Worm (Caenorhabditis elegans): ENCODE results near the gene T22B7.4.

T22B7.4 gene

DNA sequence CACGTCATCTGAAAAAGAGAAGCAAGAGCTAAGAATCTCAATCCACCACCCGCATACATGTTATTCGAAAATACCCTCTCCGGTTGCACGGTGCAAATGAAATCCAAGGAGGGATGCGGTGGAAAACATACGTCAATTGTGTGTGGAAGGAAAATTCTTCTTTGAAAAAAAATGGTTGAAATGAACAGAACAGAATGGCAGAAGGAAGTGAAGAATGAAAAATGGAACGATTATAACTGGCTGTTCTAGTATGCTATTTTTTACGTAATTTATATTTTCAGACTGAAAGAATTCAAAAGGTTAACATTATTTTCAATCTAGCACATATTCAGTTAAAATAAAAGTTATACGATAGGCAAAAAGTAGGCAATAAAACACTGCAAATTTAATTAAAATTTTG is 25.2 kb downstream of the T22B7.4 start:
- TF ChIP-seq sdc-2 (tag; optimal IDR thresholded peaks at IDR 0.05) (no peak), lin-11 (tag; optimal IDR thresholded peaks at IDR 0.05) (no peak), ceh-22 (tag; optimal IDR thresholded peaks at IDR 0.05) (no peak), ceh-14 (tag; optimal IDR thresholded peaks at IDR 0.05) (no peak), syd-9 (tag; optimal IDR thresholded peaks at IDR 0.05) (no peak), ahr-1 (tag; optimal IDR thresholded peaks at IDR 0.05) (no peak), ceh-34 (tag; optimal IDR thresholded peaks at IDR 0.05) (no peak), nhr-11 (tag; optimal IDR thresholded peaks at IDR 0.05) (no peak), unc-55 (GFP tag; optimal IDR thresholded peaks at IDR 0.05) (no peak), rnt-1 (tag; optimal IDR thresholded peaks at IDR 0.05) (no peak), ets-4 (tag; optimal IDR thresholded peaks at IDR 0.05) (no peak), mec-3 (tag; optimal IDR thresholded peaks at IDR 0.05; ENCODE audit: borderline replicate concordance) (no peak), elt-2 (tag; optimal IDR thresholded peaks at IDR 0.05) (no peak), nhr-232 (tag; optimal IDR thresholded peaks at IDR 0.05) (no peak), unc-86 (tag; optimal IDR thresholded peaks at IDR 0.05) (no peak), K02D7.2 (tag; optimal IDR thresholded peaks at IDR 0.05) (no peak), che-1 (tag; optimal IDR thresholded peaks at IDR 0.05) (no peak), ceh-19 (GFP tag; optimal IDR thresholded peaks at IDR 0.05) (no peak)

DNA sequence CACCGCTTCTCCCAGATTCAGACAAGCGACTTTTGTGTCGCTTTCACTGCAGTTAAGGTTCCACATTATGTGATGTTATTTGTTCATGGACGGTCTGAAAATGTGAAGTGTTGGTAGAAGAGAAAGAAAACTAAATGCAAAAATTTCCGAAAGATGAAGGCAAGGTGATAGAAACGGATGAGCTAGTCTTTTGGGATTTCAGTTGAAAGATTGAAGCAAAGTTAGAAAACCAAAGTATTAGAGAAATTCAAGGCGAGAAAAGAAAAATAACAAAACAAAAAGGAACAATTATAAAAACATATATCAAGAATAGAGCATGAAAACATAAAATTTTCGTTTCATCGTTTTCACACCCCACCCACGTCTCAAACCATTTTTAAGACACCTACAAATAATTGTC is 30.1 kb downstream of the T22B7.4 start, which contains the start of gene octr-1:
Gene octr-1, minus strand, starts transcription at position 101 of the 400 bp plus-strand sequence.
- no peak for TF ChIP-seq che-1 (tag; optimal IDR thresholded peaks at IDR 0.05)
- TF ChIP-seq fkh-6 (tag; optimal IDR thresholded peaks at IDR 0.05) = no peak
- TF ChIP-seq ceh-14 (tag; optimal IDR thresholded peaks at IDR 0.05) = no peak
- no peak for TF ChIP-seq elt-2 (tag; optimal IDR thresholded peaks at IDR 0.05)
- no peak for TF ChIP-seq ceh-48 (tag; optimal IDR thresholded peaks at IDR 0.05)
- TF ChIP-seq unc-86 (tag; optimal IDR thresholded peaks at IDR 0.05) = no peak
- no peak for TF ChIP-seq syd-9 (tag; optimal IDR thresholded peaks at IDR 0.05)
- TF ChIP-seq F13H6.1 (tag; optimal IDR thresholded peaks at IDR 0.05) = no peak
- TF ChIP-seq npax-4 (tag; optimal IDR thresholded peaks at IDR 0.05) = no peak
- no peak for TF ChIP-seq hlh-15 (tag; optimal IDR thresholded peaks at IDR 0.05)
- no peak for TF ChIP-seq ttx-3 (tag; optimal IDR thresholded peaks at IDR 0.05)
- TF ChIP-seq hlh-30 (tag; optimal IDR thresholded peaks at IDR 0.05; ENCODE audit: insufficient read depth) = no peak
- no peak for TF ChIP-seq madf-2 (tag; optimal IDR thresholded peaks at IDR 0.05)
- TF ChIP-seq ceh-24 (tag; optimal IDR thresholded peaks at IDR 0.05) = no peak
- no peak for TF ChIP-seq ama-1 (optimal IDR thresholded peaks at IDR 0.05)
- TF ChIP-seq ceh-22 (tag; optimal IDR thresholded peaks at IDR 0.05) = no peak
- TF ChIP-seq pros-1 (tag; optimal IDR thresholded peaks at IDR 0.05) = no peak

DNA sequence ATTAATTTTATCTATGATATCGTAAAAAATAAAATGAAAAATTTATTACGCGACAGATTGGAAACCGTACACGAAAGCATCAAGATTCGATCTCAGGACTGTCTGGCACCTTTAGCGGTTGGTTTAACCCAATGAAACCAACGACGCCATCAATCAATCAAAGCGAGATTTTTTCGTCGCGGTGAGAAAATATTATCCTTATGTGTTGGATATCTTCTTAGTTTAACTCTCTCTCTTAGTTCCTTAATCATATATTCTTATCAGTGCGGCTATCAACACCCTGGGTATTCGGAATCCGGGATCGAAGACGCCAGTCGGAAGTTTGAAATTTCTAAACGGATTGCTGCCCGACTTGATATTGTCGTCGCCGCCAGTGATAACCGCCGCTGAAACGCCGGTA is 36.2 kb downstream of the T22B7.4 start:
- TF ChIP-seq C38D4.7 (GFP tag; optimal IDR thresholded peaks at IDR 0.05) = no peak
- TF ChIP-seq ceh-24 (tag; optimal IDR thresholded peaks at IDR 0.05) = no peak
- TF ChIP-seq pha-2 (tag; optimal IDR thresholded peaks at IDR 0.05) = no peak
- TF ChIP-seq pag-3 (tag; optimal IDR thresholded peaks at IDR 0.05; ENCODE audit: borderline replicate concordance) = no peak
- TF ChIP-seq pat-9 (tag; optimal IDR thresholded peaks at IDR 0.05) = no peak
- no peak for TF ChIP-seq ceh-18 (tag; optimal IDR thresholded peaks at IDR 0.05)
- TF ChIP-seq T23F11.4 (GFP tag; optimal IDR thresholded peaks at IDR 0.05) = no peak
- no peak for TF ChIP-seq ceh-2 (tag; optimal IDR thresholded peaks at IDR 0.05)
- TF ChIP-seq ttx-3 (tag; optimal IDR thresholded peaks at IDR 0.05) = no peak
- no peak for TF ChIP-seq ceh-34 (tag; optimal IDR thresholded peaks at IDR 0.05)
- no peak for TF ChIP-seq hlh-30 (tag; optimal IDR thresholded peaks at IDR 0.05; ENCODE audit: insufficient read depth)
- no peak for TF ChIP-seq npax-4 (tag; optimal IDR thresholded peaks at IDR 0.05)

DNA sequence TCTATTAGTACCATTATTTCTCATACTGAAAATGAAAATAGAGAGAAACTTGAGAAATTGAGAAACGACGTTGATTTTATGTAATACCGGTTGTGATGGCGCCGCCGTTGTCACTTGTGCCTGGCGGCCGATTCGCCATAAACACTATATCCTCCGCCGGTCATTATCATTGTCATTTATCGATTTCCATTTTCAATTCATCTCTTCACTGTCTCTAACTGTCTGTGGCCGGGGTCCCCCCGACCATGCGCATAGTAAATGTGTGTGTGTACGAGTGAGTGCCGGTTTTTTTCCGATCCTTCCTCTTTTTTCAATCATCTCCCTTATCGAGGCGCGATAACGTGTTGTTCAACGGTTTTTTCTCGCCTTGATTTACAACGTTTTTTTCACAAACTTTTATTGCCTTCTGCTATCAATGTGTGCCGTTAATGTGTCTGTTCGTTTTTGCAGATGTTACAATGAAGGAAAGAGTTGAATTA is 37.8 kb downstream of the T22B7.4 start, which contains the start of gene F14D12.1:
Gene F14D12.1, plus strand, starts transcription at position 429 of the 479 bp plus-strand sequence.
- no peak for TF ChIP-seq unc-42 (tag; optimal IDR thresholded peaks at IDR 0.05)
- no peak for TF ChIP-seq tbx-2 (tag; optimal IDR thresholded peaks at IDR 0.05)
- TF ChIP-seq sdc-2 (tag; optimal IDR thresholded peaks at IDR 0.05) = no peak

All from whole organism, late embryonic.